Fruit fly (Drosophila melanogaster): Measurements from ENCODE around the gene beat-IV.

dm6 chr3R:23622961-23623360, 65.7 kb downstream of the beat-IV start:
- TF ChIP-seq CG2202 (tag; optimal IDR thresholded peaks at IDR 0.05) (no peak), Six4 (GFP tag; optimal IDR thresholded peaks at IDR 0.05) (no peak), CG12155 (GFP tag; optimal IDR thresholded peaks at IDR 0.05) (no peak)

All from whole organism, embryonic.